Fruit fly (Drosophila melanogaster): Measurements from ENCODE around the gene MED17.
A peak's percentile ranks its signal among the peaks of the same experiment; 100 is the strongest.

MED17 gene

dm6 chr3R:18185385-18185784, 3.5 kb upstream of the MED17 start, which contains the start of the genes Arp5 and CG7208:
Gene Arp5, plus strand, starts transcription at chr3R:18185498.
Gene CG7208, minus strand, starts transcription at chr3R:18185715.
- no peak for TF ChIP-seq eyg (GFP tag; optimal IDR thresholded peaks at IDR 0.05)
- no peak for TF ChIP-seq cg (GFP tag; optimal IDR thresholded peaks at IDR 0.05)
- peak; percentile 35; the same call in 1 of the 2 replicates for TF ChIP-seq CG31224 (GFP tag; IDR thresholded peaks at IDR 0.05)
- no peak for TF ChIP-seq fd64A (GFP tag; optimal IDR thresholded peaks at IDR 0.05)
- no peak for TF ChIP-seq Doc2 (GFP tag; IDR thresholded peaks at IDR 0.05)
- peak; percentile 61 for TF ChIP-seq CG12104 (GFP tag; optimal IDR thresholded peaks at IDR 0.05)
- no peak for TF ChIP-seq nau (GFP tag; optimal IDR thresholded peaks at IDR 0.05)
- no peak for TF ChIP-seq Hr39 (optimal IDR thresholded peaks at IDR 0.05)
- TF ChIP-seq Mrtf (GFP tag; IDR thresholded peaks at IDR 0.05), result no peak
- no peak for TF ChIP-seq pb (GFP tag; optimal IDR thresholded peaks at IDR 0.05)
- TF ChIP-seq Optix (GFP tag; IDR thresholded peaks at IDR 0.05), result no peak
- peak; percentile 30 for TF ChIP-seq CG3407 (GFP tag; optimal IDR thresholded peaks at IDR 0.05)
- TF ChIP-seq ci (GFP tag; IDR thresholded peaks at IDR 0.05), result peak; percentile 36; the same call in 1 of the 3 replicates
- TF ChIP-seq CG32532 (GFP tag; IDR thresholded peaks at IDR 0.05), result peak; percentile 63
- no peak for TF ChIP-seq vnd (GFP tag; IDR thresholded peaks at IDR 0.05; ENCODE audit: partially characterized antibody)
- peak; percentile 91 for TF ChIP-seq psq (GFP tag; optimal IDR thresholded peaks at IDR 0.05)
- TF ChIP-seq pho (GFP tag; optimal IDR thresholded peaks at IDR 0.05), result peak; percentile 80
- TF ChIP-seq CG10959 (GFP tag; IDR thresholded peaks at IDR 0.05), result no peak
- TF ChIP-seq z (GFP tag; IDR thresholded peaks at IDR 0.05), result no peak
- no peak for TF ChIP-seq CG7839 (tag; optimal IDR thresholded peaks at IDR 0.05)
- TF ChIP-seq ken (GFP tag; IDR thresholded peaks at IDR 0.05), result peak; percentile 63; the same call in 1 of the 3 replicates
- TF ChIP-seq CG16779 (GFP tag; IDR thresholded peaks at IDR 0.05), result no peak
- peak; percentile 63 for TF ChIP-seq CG18476 (GFP tag; optimal IDR thresholded peaks at IDR 0.05)
- no peak for TF ChIP-seq hkb (optimal IDR thresholded peaks at IDR 0.05)
- TF ChIP-seq hkb (GFP tag; IDR thresholded peaks at IDR 0.05), result peak; percentile 62
- TF ChIP-seq her (GFP tag; optimal IDR thresholded peaks at IDR 0.05), result peak; percentile 8
- TF ChIP-seq sima (GFP tag; optimal IDR thresholded peaks at IDR 0.05), result no peak
- no peak for TF ChIP-seq BtbVII (GFP tag; optimal IDR thresholded peaks at IDR 0.05)
- no peak for TF ChIP-seq h (optimal IDR thresholded peaks at IDR 0.05)
- peak; percentile 43 for TF ChIP-seq kay (GFP tag; optimal IDR thresholded peaks at IDR 0.05)
- TF ChIP-seq CG10366 (GFP tag; IDR thresholded peaks at IDR 0.05), result peak; percentile 48
- no peak for TF ChIP-seq dati (GFP tag; IDR thresholded peaks at IDR 0.05)
- TF ChIP-seq Myb (GFP tag; optimal IDR thresholded peaks at IDR 0.05), result peak; percentile 86
- TF ChIP-seq Aef1 (GFP tag; IDR thresholded peaks at IDR 0.05), result peak; percentile 44
- TF ChIP-seq Max (GFP tag; optimal IDR thresholded peaks at IDR 0.05), result peak; percentile 78
- no peak for TF ChIP-seq CG4282 (GFP tag; optimal IDR thresholded peaks at IDR 0.05)
- TF ChIP-seq sug (tag; optimal IDR thresholded peaks at IDR 0.05), result peak; percentile 76
- TF ChIP-seq mirr (GFP tag; optimal IDR thresholded peaks at IDR 0.05), result no peak
- no peak for TF ChIP-seq nom (GFP tag; optimal IDR thresholded peaks at IDR 0.05)
- TF ChIP-seq Ptx1 (GFP tag; IDR thresholded peaks at IDR 0.05), result peak; percentile 62
- TF ChIP-seq insv (GFP tag; optimal IDR thresholded peaks at IDR 0.05), result peak in 1 of 2 experiments; percentile 20
- TF ChIP-seq CG2678 (tag; optimal IDR thresholded peaks at IDR 0.05), result no peak
- peak; percentile 55 for TF ChIP-seq Lhr (GFP tag; optimal IDR thresholded peaks at IDR 0.05)
- TF ChIP-seq Taf1 (GFP tag; IDR thresholded peaks at IDR 0.05), result peak; percentile 60
- peak; percentile 66 to 98 for TF ChIP-seq Pdp1 (GFP tag; optimal IDR thresholded peaks at IDR 0.05)
- TF ChIP-seq jing (GFP tag; optimal IDR thresholded peaks at IDR 0.05), result no peak
- no peak for TF ChIP-seq CG8359 (GFP tag; optimal IDR thresholded peaks at IDR 0.05; ENCODE audit: borderline replicate concordance)
- peak; percentile 30 for TF ChIP-seq CG7928 (GFP tag; optimal IDR thresholded peaks at IDR 0.05)
- no peak for TF ChIP-seq Oli (tag; optimal IDR thresholded peaks at IDR 0.05)
- no peak for TF ChIP-seq CG17186 (GFP tag; optimal IDR thresholded peaks at IDR 0.05)
- TF ChIP-seq CG14441 (GFP tag; IDR thresholded peaks at IDR 0.05), result peak; percentile 45; the same call in 1 of the 2 replicates
- peak; percentile 54 for TF ChIP-seq vfl (GFP tag; optimal IDR thresholded peaks at IDR 0.05)
- no peak for TF ChIP-seq Eip74EF (GFP tag; optimal IDR thresholded peaks at IDR 0.05)
